Fruit fly (Drosophila melanogaster) whole organism, embryonic: ENCODE results near the gene CG10621.
A peak's percentile ranks its signal among the peaks of the same experiment; 100 is the strongest.

Source experiments
- CG10543 ChIP-seq: fragments of 200-800 bp; sonication (Bioruptor generic); optimal IDR thresholded peaks from 3 replicates; lab custom pipeline; 2017; ENCODE audit warnings: missing biosample characterization, mild to moderate bottlenecking, missing genetic modification characterization, moderate library complexity
- CG11456 ChIP-seq: fragments of 200-800 bp; sonication (Bioruptor generic); IDR thresholded peaks from 3 replicates; pipeline ENCODE4 v1.3.6; 2022; ENCODE audit warnings: missing biosample characterization, missing genetic modification characterization
- CG13775 ChIP-seq: fragments of 200-800 bp; sonication (Bioruptor generic); optimal IDR thresholded peaks from 3 replicates; lab custom pipeline; 2017; ENCODE audit warnings: missing biosample characterization, mild to moderate bottlenecking, missing genetic modification characterization
- CG17829 ChIP-seq: fragments of 200-800 bp; optimal IDR thresholded peaks from 2 replicates; lab custom pipeline; 2019; ENCODE audit warnings: missing biosample characterization, mild to moderate bottlenecking, missing genetic modification characterization, moderate library complexity
- CG17912 ChIP-seq: fragments of 200-800 bp; sonication (Bioruptor generic); optimal IDR thresholded peaks from 2 replicates; lab custom pipeline; 2018; ENCODE audit warnings: missing biosample characterization, mild to moderate bottlenecking, missing genetic modification characterization
- CG2199 ChIP-seq: fragments of 200-800 bp; sonication (Bioruptor generic); IDR thresholded peaks from 3 replicates; pipeline ENCODE4 v1.3.6; 2022; ENCODE audit warnings: missing biosample characterization, missing genetic modification characterization
- CG30431 ChIP-seq: fragments of 200-800 bp; sonication (Bioruptor generic); optimal IDR thresholded peaks from 2 replicates; lab custom pipeline; 2017; ENCODE audit warnings: missing biosample characterization, missing genetic modification characterization
- CG34376 ChIP-seq: fragments of 200-800 bp; sonication (Bioruptor generic); optimal IDR thresholded peaks from 2 replicates; lab custom pipeline; 2018; ENCODE audit warnings: missing biosample characterization, mild to moderate bottlenecking, missing genetic modification characterization
- CG3847 ChIP-seq: fragments of 200-800 bp; sonication (Bioruptor generic); IDR thresholded peaks from 2 replicates; pipeline ENCODE4 v1.3.6; 2022; ENCODE audit warnings: missing biosample characterization, missing genetic modification characterization
- CG6765 ChIP-seq: fragments of 200-800 bp; sonication (Bioruptor generic); optimal IDR thresholded peaks from 3 replicates; lab custom pipeline; 2017; ENCODE audit warnings: missing biosample characterization, mild to moderate bottlenecking, missing genetic modification characterization
- Chrac-16 ChIP-seq: fragments of 200-800 bp; sonication (Bioruptor generic); optimal IDR thresholded peaks from 3 replicates; lab custom pipeline; 2016; ENCODE audit warnings: missing biosample characterization, missing genetic modification characterization
- Dad ChIP-seq: fragments of 200-800 bp; sonication (Bioruptor generic); optimal IDR thresholded peaks from 3 replicates; lab custom pipeline; 2016; ENCODE audit warnings: missing biosample characterization, missing genetic modification characterization
- Dll ChIP-seq: fragments of 200-800 bp; sonication (Bioruptor generic); IDR thresholded peaks from 4 replicates; pipeline ENCODE4 v1.3.6; 2022; ENCODE audit warnings: missing biosample characterization, missing genetic modification characterization; ENCODE audit not compliant: partially characterized antibody
- Fer3 ChIP-seq: fragments of 200-800 bp; sonication (Bioruptor generic); optimal IDR thresholded peaks from 2 replicates; lab custom pipeline; 2018; ENCODE audit warnings: missing biosample characterization, mild to moderate bottlenecking, missing genetic modification characterization, moderate library complexity
- GATAe ChIP-seq: fragments of 200-800 bp; sonication (Bioruptor generic); conservative IDR thresholded peaks from 2 replicates; pipeline ENCODE4 v1.3.6; 2022; ENCODE audit warnings: missing biosample characterization, missing genetic modification characterization
- H15 ChIP-seq: fragments of 200-800 bp; sonication (Bioruptor generic); IDR thresholded peaks from 3 replicates; pipeline ENCODE4 v1.3.6; 2022; ENCODE audit warnings: missing biosample characterization, missing genetic modification characterization
- Hr78 ChIP-seq, 2 experiments: fragments of 200-800 bp in 1 of 2; fragments of >200 bp in 1 of 2; sonication (Bioruptor generic) in 1 of 2; optimal IDR thresholded peaks; 2 replicates each; lab custom pipeline; 2017 to 2019; ENCODE audit warnings: missing biosample characterization in 2 of 2, missing genetic modification characterization in 2 of 2, mild to moderate bottlenecking in 1 of 2, moderate library complexity in 1 of 2
- Med ChIP-seq: fragments of 200-800 bp; sonication (Bioruptor generic); peaks from one replicate; lab custom pipeline; 2016; ENCODE audit warnings: missing biosample characterization, missing genetic modification characterization, mild to moderate bottlenecking, inconsistent platforms, moderate library complexity
- Neu2 ChIP-seq: fragments of 200-800 bp; sonication (Bioruptor generic); optimal IDR thresholded peaks from 3 replicates; lab custom pipeline; 2016; ENCODE audit warnings: missing biosample characterization, missing genetic modification characterization, borderline replicate concordance
- Pdp1 ChIP-seq, 2 experiments: fragments of 200-800 bp; sonication (Bioruptor generic); optimal IDR thresholded peaks; 3 replicates each; lab custom pipeline; 2016; ENCODE audit warnings: missing biosample characterization in 2 of 2, missing genetic modification characterization in 2 of 2, mild to moderate bottlenecking in 1 of 2, moderate library complexity in 1 of 2
- cato ChIP-seq: fragments of 200-800 bp; sonication (Bioruptor generic); optimal IDR thresholded peaks from 2 replicates; lab custom pipeline; 2016; ENCODE audit warnings: missing biosample characterization, missing genetic modification characterization, borderline replicate concordance
- cg ChIP-seq: fragments of 200-800 bp; sonication (Bioruptor generic); optimal IDR thresholded peaks from 3 replicates; lab custom pipeline; 2019; ENCODE audit warnings: missing biosample characterization, mild to moderate bottlenecking, missing genetic modification characterization, moderate library complexity
- crol ChIP-seq: fragments of 200-800 bp; sonication (Bioruptor generic); IDR thresholded peaks from 2 replicates; pipeline ENCODE4 v1.3.6; 2022; ENCODE audit warnings: missing biosample characterization, missing genetic modification characterization
- exex ChIP-seq: fragments of 200-800 bp; sonication (Bioruptor generic); optimal IDR thresholded peaks from 4 replicates; lab custom pipeline; 2018; ENCODE audit warnings: missing biosample characterization, mild to moderate bottlenecking, missing genetic modification characterization, moderate library complexity
- lab ChIP-seq: fragments of 200-800 bp; sonication (Bioruptor generic); optimal IDR thresholded peaks from 3 replicates; lab custom pipeline; 2017; ENCODE audit warnings: missing biosample characterization, missing genetic modification characterization, mild to moderate bottlenecking, moderate library complexity, missing genetic modification reagents
- luna ChIP-seq: fragments of 200-800 bp; sonication (Bioruptor generic); optimal IDR thresholded peaks from 2 replicates; lab custom pipeline; 2016; ENCODE audit warnings: missing biosample characterization, missing genetic modification characterization
- otp ChIP-seq: fragments of 200-800 bp; sonication (Bioruptor generic); IDR thresholded peaks from 3 replicates; pipeline ENCODE4, ENCODE4 v1.3.6; 2022; ENCODE audit warnings: missing biosample characterization, missing genetic modification characterization
- pnt ChIP-seq: fragments of 200-800 bp; sonication (Bioruptor generic); optimal IDR thresholded peaks from 3 replicates; lab custom pipeline; 2016; ENCODE audit warnings: missing biosample characterization, missing genetic modification characterization
- sqz ChIP-seq: fragments of 200-800 bp; sonication (Bioruptor generic); optimal IDR thresholded peaks from 3 replicates; lab custom pipeline; 2018; ENCODE audit warnings: missing biosample characterization, mild to moderate bottlenecking, missing genetic modification characterization
- sug ChIP-seq: fragments of 200-800 bp; optimal IDR thresholded peaks from 2 replicates; lab custom pipeline; 2019; ENCODE audit warnings: missing biosample characterization, mild to moderate bottlenecking, missing genetic modification characterization, moderate library complexity
- trem ChIP-seq: fragments of 200-800 bp; optimal IDR thresholded peaks from 3 replicates; lab custom pipeline; 2019; ENCODE audit warnings: missing biosample characterization, mild to moderate bottlenecking, missing genetic modification characterization, moderate library complexity

CG10621 gene

dm6 chr2L:18995660-18996417 is 41.6 kb upstream of the CG10621 start, which contains the start of gene CG10650 (continued):
- no peak for TF ChIP-seq CG13775 (GFP tag; lab: Kevin White, UChicago)
- peak; percentile 37 for TF ChIP-seq GATAe (GFP tag; lab: Robert Waterston, UW)
- peak; percentile 39 for TF ChIP-seq exex
- peak; percentile 64 for TF ChIP-seq CG10543
- TF ChIP-seq Hr78 (GFP tag; optimal IDR thresholded peaks at IDR 0.05; lab: Kevin White, UChicago), result peak in 1 of 2 experiments; percentile 15
- TF ChIP-seq sqz, result peak; percentile 61
- 0 out of 3 replicates have a peak, but pooled peaks have one; percentile 34 for TF ChIP-seq CG2199 (GFP tag; lab: Robert Waterston, UW)
- peak; percentile 73 for TF ChIP-seq sug (tag; lab: Kevin White, UChicago)
- TF ChIP-seq crol (GFP tag; lab: Robert Waterston, UW), result no peak
- TF ChIP-seq lab (GFP tag; lab: Kevin White, UChicago), result peak; percentile 47
- 0 out of 3 replicates have a peak, but pooled peaks have one; percentile 19 for TF ChIP-seq otp (GFP tag; lab: Robert Waterston, UW)
- peak; percentile 67 for TF ChIP-seq cg (GFP tag; lab: Kevin White, UChicago)
- peak; percentile 17 for TF ChIP-seq CG34376
- TF ChIP-seq Pdp1 (GFP tag; optimal IDR thresholded peaks at IDR 0.05; lab: Kevin White, UChicago), result peak in 1 of 2 experiments; percentile 34
- TF ChIP-seq CG17829 (tag; lab: Kevin White, UChicago), result no peak

dm6 chr2L:18992196-18992595 is 38.0 kb upstream of the CG10621 start, which contains the start of gene CG46465:
CG46465 (plus strand) TSS chr2L:18992496.
- no peak for TF ChIP-seq trem (tag; lab: Kevin White, UChicago)

- TF ChIP-seq CG17912 (GFP tag; lab: Kevin White, UChicago) (no peak), CG11456 (peak; percentile 14; the same call in 1 of the 3 replicates), Dll (GFP tag; lab: Robert Waterston, UW) (no peak), CG6765 (no peak), Fer3 (tag; lab: Kevin White, UChicago) (no peak), luna (GFP tag; lab: Kevin White, UChicago) (no peak), Chrac-16 (no peak), Dad (GFP tag; lab: Kevin White, UChicago) (no peak), CG3847 (GFP tag; lab: Robert Waterston, UW) (no peak), pnt (no peak), Med (GFP tag; lab: Kevin White, UChicago) (peak; percentile 26), Neu2 (GFP tag; lab: Kevin White, UChicago) (no peak)
These were observed 36.5 kb upstream of the CG10621 start, which contains the start of gene CG15169 for dm6 chr2L:18990720-18991119. CG15169 (plus strand) TSS chr2L:18991020.

dm6 chr2L:18990133-18990532 is 35.9 kb upstream of the CG10621 start, which contains the start of gene CG15170:
CG15170 (minus strand) TSS chr2L:18990233.
- TF ChIP-seq H15 (GFP tag; lab: Robert Waterston, UW) (no peak), cato (GFP tag; lab: Kevin White, UChicago) (no peak), exex (peak; percentile 41), CG30431 (GFP tag; lab: Kevin White, UChicago) (no peak)
